Fruit fly (Drosophila melanogaster): ENCODE measurements around the gene Mcm2.

The Mcm2 gene

dm6 chr3R:8313038-8313437, 48.3 kb downstream of the Mcm2 start, which contains the start of gene CG7483 (continued):
- TF ChIP-seq CG2712 (tag; optimal IDR thresholded peaks at IDR 0.05) (peak; percentile 22), CG2889 (GFP tag; IDR thresholded peaks at IDR 0.05) (no peak), CG8924 (tag; optimal IDR thresholded peaks at IDR 0.05) (no peak), Doc2 (GFP tag; IDR thresholded peaks at IDR 0.05) (no peak), repo (GFP tag; optimal IDR thresholded peaks at IDR 0.05) (no peak), CG32532 (GFP tag; IDR thresholded peaks at IDR 0.05) (no peak), corto (GFP tag; optimal IDR thresholded peaks at IDR 0.05) (no peak), CG34422 (GFP tag; IDR thresholded peaks at IDR 0.05) (peak; percentile 52; the same call in 1 of the 3 replicates), Myb (GFP tag; optimal IDR thresholded peaks at IDR 0.05) (peak; percentile 4), ERR (GFP tag; optimal IDR thresholded peaks at IDR 0.05) (no peak), ci (GFP tag; IDR thresholded peaks at IDR 0.05) (0 out of 3 replicates have a peak, but pooled peaks have one; percentile 20), gem (tag; optimal IDR thresholded peaks at IDR 0.05) (no peak), Stat92E (GFP tag; optimal IDR thresholded peaks at IDR 0.05) (peak in 1 of 3 experiments; percentile 43), Elba2 (GFP tag; optimal IDR thresholded peaks at IDR 0.05) (no peak), crp (GFP tag; optimal IDR thresholded peaks at IDR 0.05) (no peak), CG4282 (GFP tag; optimal IDR thresholded peaks at IDR 0.05) (no peak), sd (tag; optimal IDR thresholded peaks at IDR 0.05) (peak; percentile 56), toy (GFP tag; IDR thresholded peaks at IDR 0.05) (no peak), hb (GFP tag; IDR thresholded peaks at IDR 0.05; ENCODE audit: partially characterized antibody) (peak; percentile 61; the same call in 1 of the 3 replicates), H15 (GFP tag; IDR thresholded peaks at IDR 0.05) (no peak), CG4617 (GFP tag; optimal IDR thresholded peaks at IDR 0.05; ENCODE audit: borderline replicate concordance) (peak; percentile 46), HLH3B (GFP tag; IDR thresholded peaks at IDR 0.05) (no peak), MESR4 (GFP tag; optimal IDR thresholded peaks at IDR 0.05) (peak; percentile 93), cato (GFP tag; optimal IDR thresholded peaks at IDR 0.05; ENCODE audit: borderline replicate concordance) (no peak), CG16813 (GFP tag; IDR thresholded peaks at IDR 0.05; ENCODE audit: partially characterized antibody) (peak; percentile 79), zen (tag; optimal IDR thresholded peaks at IDR 0.05) (no peak), pan (optimal IDR thresholded peaks at IDR 0.05) (no peak), pan (GFP tag; optimal IDR thresholded peaks at IDR 0.05 in 1 of 2, IDR thresholded peaks at IDR 0.05 in 1 of 2) (peak in 1 of 2 experiments; percentile 5), Opbp (GFP tag; IDR thresholded peaks at IDR 0.05; ENCODE audit: partially characterized antibody) (peak; percentile 82; the same call in 2 of the 3 replicates), E2f2 (GFP tag; IDR thresholded peaks at IDR 0.05) (peak; percentile 98), CG3838 (GFP tag; optimal IDR thresholded peaks at IDR 0.05) (no peak), pho (GFP tag; optimal IDR thresholded peaks at IDR 0.05) (no peak), nom (GFP tag; optimal IDR thresholded peaks at IDR 0.05) (no peak), CG3995 (GFP tag; optimal IDR thresholded peaks at IDR 0.05) (peak; percentile 15), CG8089 (GFP tag; optimal IDR thresholded peaks at IDR 0.05) (no peak), CG2129 (GFP tag; IDR thresholded peaks at IDR 0.05; ENCODE audit: partially characterized antibody) (peak; percentile 66), Xrp1 (GFP tag; IDR thresholded peaks at IDR 0.05) (no peak), gce (GFP tag; IDR thresholded peaks at IDR 0.05) (no peak), Dref (GFP tag; IDR thresholded peaks at IDR 0.05) (peak; percentile 97), ssp (GFP tag; IDR thresholded peaks at IDR 0.05) (no peak), abd-A (tag; optimal IDR thresholded peaks at IDR 0.05) (no peak), CG14860 (GFP tag; IDR thresholded peaks at IDR 0.05; ENCODE audit: partially characterized antibody) (peak; percentile 74; the same call in 2 of the 3 replicates), CG4328 (GFP tag; optimal IDR thresholded peaks at IDR 0.05) (no peak), CG17829 (tag; optimal IDR thresholded peaks at IDR 0.05) (peak; percentile 36), CoRest (tag; optimal IDR thresholded peaks at IDR 0.05) (peak; percentile 10), Bgb (GFP tag; IDR thresholded peaks at IDR 0.05; ENCODE audit: partially characterized antibody) (peak; percentile 86), Lhr (GFP tag; optimal IDR thresholded peaks at IDR 0.05) (peak; percentile 21), CG14710 (tag; optimal IDR thresholded peaks at IDR 0.05) (peak; percentile 55), sc (optimal IDR thresholded peaks at IDR 0.05) (no peak), sc (GFP tag; optimal IDR thresholded peaks at IDR 0.05) (no peak)

All from whole organism, embryonic.